Fruit fly (Drosophila melanogaster) whole organism, wandering third instar larva: ENCODE data around the gene CG15643.

Experiments used
- CrebA ChIP-seq: fragments of 200-800 bp; sonication (Bioruptor generic); optimal IDR thresholded peaks from 2 replicates; lab custom pipeline; 2016; ENCODE audit warnings: missing biosample characterization, mild to moderate bottlenecking, missing genetic modification characterization, borderline replicate concordance
- HLH106 ChIP-seq: fragments of 200-800 bp; optimal IDR thresholded peaks from 3 replicates; lab custom pipeline; 2019; ENCODE audit warnings: missing biosample characterization, mild to moderate bottlenecking, missing genetic modification characterization, moderate library complexity
- N ChIP-seq: fragments of >200 bp; optimal IDR thresholded peaks from 2 replicates; lab custom pipeline; 2018; ENCODE audit warnings: missing biosample characterization, missing external identifiers, missing genetic modification characterization
- OdsH ChIP-seq: fragments of 200-800 bp; sonication (Bioruptor generic); optimal IDR thresholded peaks from 2 replicates; lab custom pipeline; 2016; ENCODE audit warnings: missing biosample characterization, mild to moderate bottlenecking, missing genetic modification characterization
- ey ChIP-seq: fragments of 200-800 bp; sonication (Bioruptor generic); optimal IDR thresholded peaks from 2 replicates; lab custom pipeline; 2016; ENCODE audit warnings: missing biosample characterization, missing genetic modification characterization
- h ChIP-seq: fragments of 200-800 bp; sonication (Bioruptor generic); optimal IDR thresholded peaks from 3 replicates; lab custom pipeline; 2016; ENCODE audit warnings: missing biosample characterization, mild to moderate bottlenecking, missing genetic modification characterization
- psq ChIP-seq: fragments of 200-800 bp; sonication (Bioruptor generic); optimal IDR thresholded peaks from 3 replicates; lab custom pipeline; 2017; ENCODE audit warnings: missing biosample characterization, mild to moderate bottlenecking, missing genetic modification characterization, moderate library complexity

- TF ChIP-seq N (no peak), HLH106 (tag; lab: Kevin White, UChicago) (no peak), CrebA (GFP tag; lab: Kevin White, UChicago) (no peak), h (GFP tag; lab: Kevin White, UChicago) (no peak), ey (GFP tag; lab: Kevin White, UChicago) (no peak), psq (GFP tag; lab: Kevin White, UChicago) (no peak), OdsH (GFP tag; lab: Kevin White, UChicago) (no peak)
Measured at dm6 chrX:15522426-15523153, 49.4 kb downstream of the CG15643 start.
